Worm (Caenorhabditis elegans) whole organism, early embryonic: ENCODE data around the gene rpb-8.

ENCODE experiments used
- ama-1 ChIP-seq: fragments of 150-350 bp; optimal IDR thresholded peaks from 2 replicates; lab custom pipeline; 2014
- ceh-13 ChIP-seq: fragments of 200-800 bp; sonication (Bioruptor generic); optimal IDR thresholded peaks from 2 replicates; lab custom pipeline; 2018; ENCODE audit warnings: mild to moderate bottlenecking, missing genetic modification characterization, missing compliant biosample characterization
- ceh-36 ChIP-seq: sonication (generic microtip); optimal IDR thresholded peaks from 2 replicates; lab custom pipeline; 2016; ENCODE audit warnings: missing genetic modification characterization, inconsistent platforms, missing compliant biosample characterization
- flt-1 ChIP-seq: fragments of 200-800 bp; sonication (Bioruptor generic); IDR thresholded peaks from 2 replicates; pipeline ENCODE4 v1.3.6; 2022; ENCODE audit warnings: missing genetic modification characterization, missing compliant biosample characterization
- pes-1 ChIP-seq: fragments of 200-800 bp; sonication (Bioruptor generic); IDR thresholded peaks from 2 replicates; pipeline ENCODE4 v1.3.6; 2022; ENCODE audit warnings: missing genetic modification reagents, missing genetic modification characterization, missing compliant biosample characterization
- scrt-1 ChIP-seq: fragments of 200-800 bp; sonication (Bioruptor generic); IDR thresholded peaks from 2 replicates; pipeline ENCODE4 v1.3.6; 2022; ENCODE audit warnings: missing genetic modification characterization, missing compliant biosample characterization
- sea-1 ChIP-seq: fragments of 200-800 bp; sonication (Bioruptor generic); conservative IDR thresholded peaks from 2 replicates; pipeline ENCODE4 v1.3.6; 2022; ENCODE audit warnings: missing genetic modification characterization, missing compliant biosample characterization
- tra-4 ChIP-seq: sonication (generic microtip); optimal IDR thresholded peaks from 2 replicates; lab custom pipeline; 2017; ENCODE audit warnings: missing genetic modification characterization, missing compliant biosample characterization

ce11 chrIII:4956566-4956965, 38.8 kb upstream of the rpb-8 start, which contains the start of gene C26E6.1:
- TF ChIP-seq ama-1 (lab: Kevin White, UChicago) (no peak), scrt-1 (no peak), ceh-13 (GFP tag; lab: Kevin White, UChicago) (no peak), flt-1 (no peak), pes-1 (GFP tag; lab: Robert Waterston, UW) (no peak), sea-1 (GFP tag; lab: Robert Waterston, UW) (no peak), tra-4 (tag; lab: Kevin White, UChicago) (no peak), ceh-36 (tag; lab: Kevin White, UChicago) (no peak)
